Fruit fly (Drosophila melanogaster): Measurements from ENCODE around the gene CG5026.
A peak's percentile ranks its signal among the peaks of the same experiment; 100 is the strongest.

The CG5026 gene

dm6 chr3L:8985848-8986320 is 17.6 kb downstream of the CG5026 start, which contains the start of gene Galk (continued):
- TF ChIP-seq Hmx (GFP tag; optimal IDR thresholded peaks at IDR 0.05) (no peak), tap (tag; optimal IDR thresholded peaks at IDR 0.05) (peak; percentile 48), NC2β (GFP tag; optimal IDR thresholded peaks at IDR 0.05) (no peak), Bteb2 (GFP tag; optimal IDR thresholded peaks at IDR 0.05) (peak; percentile 17), nom (GFP tag; optimal IDR thresholded peaks at IDR 0.05) (peak; percentile 39), CG9437 (GFP tag; optimal IDR thresholded peaks at IDR 0.05) (peak; percentile 40), CG7786 (GFP tag; optimal IDR thresholded peaks at IDR 0.05) (peak; percentile 24), CG18262 (tag; optimal IDR thresholded peaks at IDR 0.05) (no peak), Dfd (GFP tag; optimal IDR thresholded peaks at IDR 0.05) (no peak), sisA (GFP tag; IDR thresholded peaks at IDR 0.05) (peak; percentile 32; the same call in 1 of the 2 replicates), ap (GFP tag; IDR thresholded peaks at IDR 0.05) (0 out of 2 replicates have a peak, but pooled peaks have one; percentile 24), Bdp1 (GFP tag; optimal IDR thresholded peaks at IDR 0.05) (no peak), Xbp1 (GFP tag; optimal IDR thresholded peaks at IDR 0.05) (peak; percentile 61), Myb (GFP tag; optimal IDR thresholded peaks at IDR 0.05) (no peak), da (GFP tag; optimal IDR thresholded peaks at IDR 0.05) (peak; percentile 13), esg (GFP tag; conservative IDR thresholded peaks at IDR 0.05) (no peak), cwo (GFP tag; optimal IDR thresholded peaks at IDR 0.05) (peak; percentile 70), CG12769 (tag; optimal IDR thresholded peaks at IDR 0.05) (peak; percentile 88), CG13424 (tag; optimal IDR thresholded peaks at IDR 0.05) (peak; percentile 53), unpg (GFP tag; optimal IDR thresholded peaks at IDR 0.05) (peak; percentile 48), tgo (GFP tag; IDR thresholded peaks at IDR 0.05) (peak; percentile 66; the same call in 2 of the 3 replicates), pho (GFP tag; optimal IDR thresholded peaks at IDR 0.05) (peak; percentile 36), CG14014 (GFP tag; IDR thresholded peaks at IDR 0.05) (peak; percentile 46; the same call in 1 of the 2 replicates), kay (GFP tag; optimal IDR thresholded peaks at IDR 0.05) (no peak), fd102C (GFP tag; optimal IDR thresholded peaks at IDR 0.05) (no peak), ase (GFP tag; IDR thresholded peaks at IDR 0.05) (peak; percentile 57; the same call in 2 of the 3 replicates), cg (GFP tag; optimal IDR thresholded peaks at IDR 0.05) (no peak), gsb (GFP tag; IDR thresholded peaks at IDR 0.05) (peak; percentile 75), Usf (GFP tag; optimal IDR thresholded peaks at IDR 0.05) (no peak), CG12071 (GFP tag; optimal IDR thresholded peaks at IDR 0.05) (peak; percentile 72), CG8388 (GFP tag; optimal IDR thresholded peaks at IDR 0.05) (no peak), Dip2 (GFP tag; IDR thresholded peaks at IDR 0.05) (no peak), HLH3B (GFP tag; IDR thresholded peaks at IDR 0.05) (peak; percentile 31; the same call in 1 of the 2 replicates), cato (GFP tag; optimal IDR thresholded peaks at IDR 0.05; ENCODE audit: borderline replicate concordance) (no peak), CG10654 (GFP tag; optimal IDR thresholded peaks at IDR 0.05) (peak; percentile 22), Atf3 (GFP tag; optimal IDR thresholded peaks at IDR 0.05) (peak; percentile 5), B-H2 (GFP tag; optimal IDR thresholded peaks at IDR 0.05) (peak; percentile 48), tin (GFP tag; optimal IDR thresholded peaks at IDR 0.05) (peak; percentile 50), CG10462 (GFP tag; optimal IDR thresholded peaks at IDR 0.05) (no peak), MTF-1 (GFP tag; optimal IDR thresholded peaks at IDR 0.05; ENCODE audit: borderline replicate concordance) (peak; percentile 44), repo (GFP tag; optimal IDR thresholded peaks at IDR 0.05) (peak; percentile 18), CG10366 (GFP tag; IDR thresholded peaks at IDR 0.05) (peak; percentile 63), CG10209 (GFP tag; optimal IDR thresholded peaks at IDR 0.05) (peak; percentile 58), CG3838 (GFP tag; optimal IDR thresholded peaks at IDR 0.05) (peak; percentile 16), dpn (GFP tag; optimal IDR thresholded peaks at IDR 0.05) (peak; percentile 68 to 75), Six4 (GFP tag; optimal IDR thresholded peaks at IDR 0.05) (peak; percentile 18), lilli (GFP tag; optimal IDR thresholded peaks at IDR 0.05) (peak; percentile 73), dimm (GFP tag; IDR thresholded peaks at IDR 0.05) (0 out of 2 replicates have a peak, but pooled peaks have one; percentile 8), vvl (GFP tag; IDR thresholded peaks at IDR 0.05) (peak; percentile 66), B-H1 (GFP tag; IDR thresholded peaks at IDR 0.05) (peak; percentile 58), CG10959 (GFP tag; IDR thresholded peaks at IDR 0.05) (peak; percentile 30; the same call in 1 of the 2 replicates)
